Worm (Caenorhabditis elegans): ENCODE results near the gene cest-33.

DNA sequence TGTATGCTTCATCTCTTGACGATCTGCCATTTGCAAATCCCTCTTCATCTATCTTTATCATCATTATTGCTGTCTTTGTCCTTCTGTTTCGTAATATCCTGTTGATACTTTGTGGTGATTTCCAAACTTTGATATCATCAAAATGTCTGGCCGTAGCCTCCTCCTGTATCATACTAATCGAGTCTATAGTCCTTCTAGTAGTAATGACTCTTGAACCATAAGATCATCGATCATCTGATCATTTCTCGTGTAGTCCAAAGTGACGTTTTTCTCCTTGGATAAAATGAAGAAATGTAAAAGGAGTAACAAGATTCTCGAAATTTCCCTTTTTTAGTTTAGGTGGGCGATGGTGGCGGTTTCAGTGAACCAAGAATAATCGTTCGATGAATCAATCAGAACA, 46.1 kb downstream of the cest-33 start:
- TF ChIP-seq unc-130 (GFP tag; optimal IDR thresholded peaks at IDR 0.05), result no peak
- no peak for TF ChIP-seq rec-8 (tag; optimal IDR thresholded peaks at IDR 0.05)
- no peak for TF ChIP-seq lin-40 (tag; optimal IDR thresholded peaks at IDR 0.05)
- no peak for TF ChIP-seq lsy-27 (tag; optimal IDR thresholded peaks at IDR 0.05; ENCODE audit: borderline replicate concordance, insufficient read depth)
- no peak for TF ChIP-seq Y53F4B.3 (GFP tag; IDR thresholded peaks at IDR 0.05)
- TF ChIP-seq mes-4 (tag; optimal IDR thresholded peaks at IDR 0.05), result no peak
- TF ChIP-seq akir-1 (GFP tag; optimal IDR thresholded peaks at IDR 0.05), result no peak
- TF ChIP-seq T07F8.4 (tag; optimal IDR thresholded peaks at IDR 0.05), result no peak
- no peak for TF ChIP-seq snpc-4 (GFP tag; optimal IDR thresholded peaks at IDR 0.05)
- TF ChIP-seq snpc-4 (tag; optimal IDR thresholded peaks at IDR 0.05), result no peak
- TF ChIP-seq repo-1 (tag; optimal IDR thresholded peaks at IDR 0.05), result no peak
- TF ChIP-seq ama-1 (optimal IDR thresholded peaks at IDR 0.05), result no peak
- no peak for TF ChIP-seq ama-1 (GFP tag; optimal IDR thresholded peaks at IDR 0.05)
